Worm (Caenorhabditis elegans) whole organism, early embryonic: Measurements from ENCODE around the gene kreg-1.

Experiments used
- F13C5.2 ChIP-seq: sonication (generic microtip); optimal IDR thresholded peaks from 2 replicates; lab custom pipeline; 2017; ENCODE audit warnings: mild to moderate bottlenecking, missing genetic modification characterization, inconsistent platforms, missing compliant biosample characterization
- ama-1 ChIP-seq: fragments of 150-350 bp; optimal IDR thresholded peaks from 2 replicates; lab custom pipeline; 2014
- hmbx-1 ChIP-seq: sonication (generic microtip); optimal IDR thresholded peaks from 2 replicates; lab custom pipeline; 2016; ENCODE audit warnings: mild to moderate bottlenecking, missing genetic modification characterization, missing compliant biosample characterization
- hmg-4 ChIP-seq: fragments of 200-800 bp; sonication (Bioruptor generic); optimal IDR thresholded peaks from 2 replicates; lab custom pipeline; 2018; ENCODE audit warnings: mild to moderate bottlenecking, missing genetic modification characterization, missing compliant biosample characterization
- hnd-1 ChIP-seq: sonication (generic microtip); optimal IDR thresholded peaks from 2 replicates; lab custom pipeline; 2016; ENCODE audit warnings: missing genetic modification characterization, missing compliant biosample characterization
- pes-1 ChIP-seq: fragments of 200-800 bp; sonication (Bioruptor generic); IDR thresholded peaks from 2 replicates; pipeline ENCODE4 v1.3.6; 2022; ENCODE audit warnings: missing genetic modification reagents, missing genetic modification characterization, missing compliant biosample characterization
- tbx-11 ChIP-seq: fragments of 200-800 bp; sonication (Bioruptor generic); IDR thresholded peaks from 2 replicates; pipeline ENCODE4 v1.3.6; 2022; ENCODE audit warnings: missing genetic modification characterization, missing compliant biosample characterization
- tbx-37 ChIP-seq: fragments of 200-800 bp; sonication (Bioruptor generic); conservative IDR thresholded peaks from 2 replicates; pipeline ENCODE4 v1.3.6; 2022; ENCODE audit warnings: missing genetic modification reagents, missing genetic modification characterization, missing compliant biosample characterization

DNA sequence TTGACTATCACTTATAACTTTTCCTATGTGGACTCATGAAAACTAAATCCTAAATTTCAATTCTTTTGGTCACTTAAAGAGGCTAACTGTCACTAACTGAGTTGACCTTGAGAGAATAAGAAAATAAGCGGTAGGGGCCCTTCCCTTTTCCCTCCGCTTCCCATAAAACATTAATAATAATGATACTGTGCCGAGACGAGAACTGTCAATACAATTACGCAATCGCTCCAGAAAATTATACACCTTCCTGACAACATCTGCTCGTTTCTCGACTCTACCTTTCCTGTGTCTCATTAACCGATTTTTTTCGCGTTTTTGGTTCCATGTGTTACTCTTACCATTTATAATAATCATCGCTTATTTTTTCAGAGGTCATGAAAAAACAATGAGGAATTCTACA, 48.7 kb upstream of the kreg-1 start:
- no peak for TF ChIP-seq hmbx-1 (tag; lab: Kevin White, UChicago)
- TF ChIP-seq tbx-11 = no peak
- TF ChIP-seq tbx-37 (GFP tag; lab: Robert Waterston, UW) = no peak
- TF ChIP-seq hnd-1 = no peak
- no peak for TF ChIP-seq hmg-4 (GFP tag; lab: Kevin White, UChicago)
- TF ChIP-seq ama-1 (lab: Kevin White, UChicago) = no peak
- TF ChIP-seq F13C5.2 (tag; lab: Kevin White, UChicago) = no peak
- TF ChIP-seq pes-1 = no peak
